Worm (Caenorhabditis elegans): ENCODE results near the gene Y41C4A.22.

DNA sequence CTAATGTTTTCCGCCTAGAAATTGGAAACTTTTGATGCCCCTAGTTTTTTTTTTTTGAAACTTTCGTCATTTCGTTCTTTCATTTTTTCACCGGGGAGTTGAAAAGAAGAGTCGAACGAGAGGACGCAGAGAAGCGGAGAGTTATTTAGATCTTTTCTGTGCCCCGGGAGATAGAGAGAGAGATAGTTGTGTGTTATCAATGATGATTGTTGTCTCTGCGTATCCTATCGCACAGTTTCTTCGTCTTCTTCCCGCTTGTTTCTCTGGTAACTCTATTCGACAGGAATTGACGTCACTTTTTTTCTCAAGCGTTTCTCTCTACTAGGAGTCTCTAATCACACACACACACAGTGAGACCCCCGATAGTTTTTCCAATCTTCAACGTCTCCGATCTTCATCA is 5.8 kb upstream of the Y41C4A.22 start:
- no peak for TF ChIP-seq flt-1 (GFP tag; IDR thresholded peaks at IDR 0.05)
- TF ChIP-seq ama-1 (optimal IDR thresholded peaks at IDR 0.05) = no peak
- no peak for TF ChIP-seq hmg-4 (GFP tag; optimal IDR thresholded peaks at IDR 0.05)
- no peak for TF ChIP-seq B0310.2 (tag; optimal IDR thresholded peaks at IDR 0.05)
- TF ChIP-seq tra-4 (tag; optimal IDR thresholded peaks at IDR 0.05) = no peak
- TF ChIP-seq pes-1 (GFP tag; IDR thresholded peaks at IDR 0.05) = no peak
- no peak for TF ChIP-seq ceh-36 (tag; optimal IDR thresholded peaks at IDR 0.05)
- TF ChIP-seq tbx-37 (GFP tag; conservative IDR thresholded peaks at IDR 0.05) = no peak
- TF ChIP-seq hnd-1 (tag; optimal IDR thresholded peaks at IDR 0.05) = no peak
